Worm (Caenorhabditis elegans) whole organism, L2 larva: ENCODE results near the gene str-193.

Experiments used
- R02D3.7 ChIP-seq: fragments of 150-350 bp; optimal IDR thresholded peaks from 2 replicates; lab custom pipeline; 2014; ENCODE audit warnings: missing biosample characterization, missing genetic modification characterization
- ama-1 ChIP-seq: fragments of 150-350 bp; optimal IDR thresholded peaks from 2 replicates; lab custom pipeline; 2018; ENCODE audit warnings: inconsistent platforms
- ceh-16 ChIP-seq: fragments of 150-350 bp; optimal IDR thresholded peaks from 2 replicates; lab custom pipeline; 2014; ENCODE audit warnings: missing biosample characterization, missing genetic modification characterization
- egl-27 ChIP-seq: sonication (generic microtip); optimal IDR thresholded peaks from 3 replicates; lab custom pipeline; 2017; ENCODE audit warnings: missing biosample characterization, missing genetic modification reagents, missing genetic modification characterization

- no peak for TF ChIP-seq ama-1
- TF ChIP-seq ceh-16, result no peak
- TF ChIP-seq egl-27 (tag; lab: Kevin White, UChicago), result no peak
- no peak for TF ChIP-seq R02D3.7 (tag; lab: Kevin White, UChicago)
These were observed 12.3 kb upstream of the str-193 start, which contains the start of gene sru-40 for ce11 chrV:9833900-9834299.
